Fruit fly (Drosophila melanogaster) whole organism, wandering third instar larva: ENCODE measurements around the gene ouib.

ENCODE experiments used
- Dfd ChIP-seq: fragments of >200 bp; optimal IDR thresholded peaks from 2 replicates; lab custom pipeline; 2017; ENCODE audit warnings: missing biosample characterization, missing genetic modification characterization
- Dif ChIP-seq: fragments of 200-275, 200-300 bp; sonication (Bioruptor generic); optimal IDR thresholded peaks from 2 replicates; lab custom pipeline; 2018; ENCODE audit warnings: missing biosample characterization, missing genetic modification characterization; ENCODE audit not compliant: partially characterized antibody
- Jra ChIP-seq: sonication (Bioruptor generic); optimal IDR thresholded peaks from 2 replicates; lab custom pipeline; 2016; ENCODE audit warnings: missing biosample characterization, missing genetic modification characterization
- Mio ChIP-seq: sonication (Bioruptor generic); optimal IDR thresholded peaks from 2 replicates; lab custom pipeline; 2016; ENCODE audit warnings: missing biosample characterization, missing genetic modification characterization
- N ChIP-seq: fragments of >200 bp; optimal IDR thresholded peaks from 2 replicates; lab custom pipeline; 2018; ENCODE audit warnings: missing biosample characterization, missing external identifiers, missing genetic modification characterization
- OdsH ChIP-seq: fragments of 200-800 bp; sonication (Bioruptor generic); optimal IDR thresholded peaks from 2 replicates; lab custom pipeline; 2016; ENCODE audit warnings: missing biosample characterization, mild to moderate bottlenecking, missing genetic modification characterization
- Rel ChIP-seq, 2 experiments: fragments of 200-800 bp; sonication (Bioruptor generic) in 1 of 2; optimal IDR thresholded peaks; 2 replicates in 1 of 2; 3 replicates in 1 of 2; lab custom pipeline; 2016 to 2019; ENCODE audit warnings: mild to moderate bottlenecking in 2 of 2, missing biosample characterization in 2 of 2, missing genetic modification characterization in 2 of 2, moderate library complexity in 1 of 2
- Sp1 ChIP-seq: fragments of 200-800 bp; sonication (Bioruptor generic); optimal IDR thresholded peaks from 3 replicates; lab custom pipeline; 2019; ENCODE audit warnings: missing biosample characterization, mild to moderate bottlenecking, missing genetic modification characterization, moderate library complexity
- br ChIP-seq: fragments of 200-800 bp; sonication (Bioruptor generic); optimal IDR thresholded peaks from 2 replicates; lab custom pipeline; 2016; ENCODE audit warnings: missing biosample characterization, missing genetic modification characterization
- dsf ChIP-seq: sonication (Bioruptor generic); optimal IDR thresholded peaks from 2 replicates; lab custom pipeline; 2016; ENCODE audit warnings: missing biosample characterization, missing genetic modification characterization, borderline replicate concordance
- lola ChIP-seq: fragments of >200 bp; optimal IDR thresholded peaks from 2 replicates; lab custom pipeline; 2017; ENCODE audit warnings: missing biosample characterization, missing genetic modification characterization
- tai ChIP-seq: sonication (Bioruptor generic); optimal IDR thresholded peaks from 2 replicates; lab custom pipeline; 2016; ENCODE audit warnings: missing biosample characterization, missing genetic modification characterization

DNA sequence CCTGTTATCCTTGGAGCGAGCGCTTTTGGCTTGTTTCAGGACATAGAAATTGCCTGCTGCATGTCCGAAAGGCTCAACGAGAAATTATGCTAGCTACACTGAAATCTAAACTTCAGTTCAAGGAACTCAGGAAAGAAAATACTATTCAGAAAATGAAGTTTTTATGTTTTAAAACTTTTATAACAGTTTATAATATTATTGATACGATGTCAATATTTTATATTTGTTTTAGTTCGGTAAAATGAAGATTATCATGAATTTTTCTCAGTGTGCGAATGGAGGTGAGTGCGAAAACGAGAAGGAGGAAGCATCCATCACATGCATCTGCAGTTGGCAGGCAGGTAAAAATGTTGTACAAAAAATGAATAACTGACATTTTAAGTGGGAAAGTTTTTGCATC, 21.1 kb downstream of the ouib start:
- TF ChIP-seq Sp1 (GFP tag; lab: Kevin White, UChicago) (peak; percentile 71), Dif (no peak), lola (no peak), br (GFP tag; lab: Kevin White, UChicago) (peak; percentile 62), Jra (GFP tag; lab: Kevin White, UChicago) (peak; percentile 22), N (GFP tag; lab: Kevin White, UChicago) (no peak), Dfd (GFP tag; lab: Kevin White, UChicago) (no peak), Mio (GFP tag; lab: Kevin White, UChicago) (no peak), tai (GFP tag; lab: Kevin White, UChicago) (no peak), dsf (no peak), OdsH (GFP tag; lab: Kevin White, UChicago) (peak; percentile 83), Rel (GFP tag; optimal IDR thresholded peaks at IDR 0.05; lab: Kevin White, UChicago) (no peak), Rel (tag; optimal IDR thresholded peaks at IDR 0.05; lab: Kevin White, UChicago) (no peak)
